Fruit fly (Drosophila melanogaster) whole organism, embryonic: Measurements from ENCODE around the gene Dis3.

Experiments used
- ATbp ChIP-seq: fragments of 200-800 bp; sonication (Bioruptor generic); optimal IDR thresholded peaks from 2 replicates; lab custom pipeline; 2017; ENCODE audit warnings: missing biosample characterization, mild to moderate bottlenecking, missing genetic modification characterization, missing genetic modification reagents
- Atf-2 ChIP-seq: fragments of 200-800 bp; sonication (Bioruptor generic); optimal IDR thresholded peaks from 2 replicates; lab custom pipeline; 2016; ENCODE audit warnings: missing biosample characterization, missing genetic modification characterization
- Atf6 ChIP-seq: fragments of 200-800 bp; sonication (Bioruptor generic); IDR thresholded peaks from 2 replicates; pipeline ENCODE4 v1.3.6; 2022; ENCODE audit warnings: missing biosample characterization, missing genetic modification characterization
- BEAF-32 ChIP-seq: fragments of 200-800 bp; sonication (Bioruptor generic); optimal IDR thresholded peaks from 3 replicates; lab custom pipeline; 2017; ENCODE audit warnings: missing biosample characterization, missing genetic modification characterization, mild to moderate bottlenecking, moderate library complexity, missing genetic modification reagents
- C15 ChIP-seq: fragments of 200-800 bp; sonication (Bioruptor generic); IDR thresholded peaks from 3 replicates; pipeline ENCODE4 v1.3.6; 2022; ENCODE audit warnings: missing biosample characterization, missing genetic modification characterization
- CG16815 ChIP-seq: fragments of 200-800 bp; sonication (Bioruptor generic); optimal IDR thresholded peaks from 3 replicates; lab custom pipeline; 2017; ENCODE audit warnings: missing biosample characterization, mild to moderate bottlenecking, missing genetic modification characterization
- CG3163 ChIP-seq: fragments of 200-800 bp; sonication (Bioruptor generic); optimal IDR thresholded peaks from 3 replicates; lab custom pipeline; 2016; ENCODE audit warnings: missing biosample characterization, missing genetic modification characterization
- CG34422 ChIP-seq: fragments of 200-800 bp; sonication (Bioruptor generic); IDR thresholded peaks from 3 replicates; pipeline ENCODE4 v1.3.6; 2022; ENCODE audit warnings: missing biosample characterization, missing genetic modification characterization
- CG3995 ChIP-seq: fragments of 200-800 bp; sonication (Bioruptor generic); optimal IDR thresholded peaks from 3 replicates; lab custom pipeline; 2016; ENCODE audit warnings: missing biosample characterization, missing genetic modification characterization
- CG4360 ChIP-seq: fragments of 200-800 bp; sonication (Bioruptor generic); IDR thresholded peaks from 2 replicates; pipeline ENCODE4 v1.3.6; 2022; ENCODE audit warnings: missing biosample characterization, missing genetic modification characterization
- CG6791 ChIP-seq: fragments of 200-800 bp; sonication (Bioruptor generic); IDR thresholded peaks from 3 replicates; pipeline ENCODE4 v1.3.6; 2022; ENCODE audit warnings: missing biosample characterization, missing genetic modification characterization; ENCODE audit not compliant: partially characterized antibody
- CG7786 ChIP-seq: fragments of 200-800 bp; sonication (Bioruptor generic); optimal IDR thresholded peaks from 2 replicates; lab custom pipeline; 2016; ENCODE audit warnings: missing biosample characterization, missing genetic modification characterization
- CG8359 ChIP-seq: fragments of 200-800 bp; sonication (Bioruptor generic); optimal IDR thresholded peaks from 2 replicates; lab custom pipeline; 2017; ENCODE audit warnings: missing biosample characterization, mild to moderate bottlenecking, missing genetic modification characterization, borderline replicate concordance
- CTCF ChIP-seq: fragments of 200-800 bp; sonication (Bioruptor generic); optimal IDR thresholded peaks from 2 replicates; lab custom pipeline; 2017; ENCODE audit warnings: missing biosample characterization, mild to moderate bottlenecking, missing genetic modification characterization, moderate library complexity
- Deaf1 ChIP-seq: fragments of 200-800 bp; optimal IDR thresholded peaks from 3 replicates; lab custom pipeline; 2019; ENCODE audit warnings: missing biosample characterization, mild to moderate bottlenecking, missing genetic modification characterization, moderate library complexity
- GATAe ChIP-seq: fragments of 200-800 bp; sonication (Bioruptor generic); conservative IDR thresholded peaks from 2 replicates; pipeline ENCODE4 v1.3.6; 2022; ENCODE audit warnings: missing biosample characterization, missing genetic modification characterization
- Gsc ChIP-seq: fragments of 200-800 bp; sonication (Bioruptor generic); IDR thresholded peaks from 2 replicates; pipeline ENCODE4 v1.3.6; 2022; ENCODE audit warnings: missing biosample characterization, missing genetic modification characterization
- H15 ChIP-seq: fragments of 200-800 bp; sonication (Bioruptor generic); IDR thresholded peaks from 3 replicates; pipeline ENCODE4 v1.3.6; 2022; ENCODE audit warnings: missing biosample characterization, missing genetic modification characterization
- HmgD ChIP-seq: fragments of 200-800 bp; sonication (Bioruptor generic); optimal IDR thresholded peaks from 3 replicates; lab custom pipeline; 2016; ENCODE audit warnings: missing biosample characterization, missing genetic modification characterization
- Hr3 ChIP-seq: fragments of 200-800 bp; sonication (Bioruptor generic); optimal IDR thresholded peaks from 3 replicates; lab custom pipeline; 2016; ENCODE audit warnings: missing biosample characterization, missing genetic modification characterization
- Hsf ChIP-seq: fragments of 200-800 bp; sonication (Bioruptor generic); optimal IDR thresholded peaks from 3 replicates; lab custom pipeline; 2016; ENCODE audit warnings: missing biosample characterization, missing genetic modification characterization
- Lim3 ChIP-seq: fragments of 200-800 bp; sonication (Bioruptor generic); IDR thresholded peaks from 2 replicates; pipeline ENCODE4 v1.3.6; 2022; ENCODE audit warnings: missing biosample characterization, missing genetic modification characterization
- Med ChIP-seq: fragments of 200-800 bp; sonication (Bioruptor generic); peaks from one replicate; lab custom pipeline; 2016; ENCODE audit warnings: missing biosample characterization, missing genetic modification characterization, mild to moderate bottlenecking, inconsistent platforms, moderate library complexity
- Myb ChIP-seq: fragments of 200-800 bp; sonication (Bioruptor generic); optimal IDR thresholded peaks from 2 replicates; lab custom pipeline; 2016; ENCODE audit warnings: missing biosample characterization, missing genetic modification characterization
- Nf-YB ChIP-seq: fragments of 200-800 bp; sonication (Bioruptor generic); optimal IDR thresholded peaks from 3 replicates; lab custom pipeline; 2019; ENCODE audit warnings: missing biosample characterization, mild to moderate bottlenecking, missing genetic modification characterization, moderate library complexity
- Opbp ChIP-seq: fragments of 200-800 bp; sonication (Bioruptor generic); IDR thresholded peaks from 3 replicates; pipeline ENCODE4 v1.3.6; 2022; ENCODE audit warnings: missing biosample characterization, missing genetic modification characterization; ENCODE audit not compliant: partially characterized antibody
- bowl ChIP-seq: fragments of 200-800 bp; sonication (Bioruptor generic); IDR thresholded peaks from 2 replicates; pipeline ENCODE4 v1.3.6; 2022; ENCODE audit warnings: missing biosample characterization, missing genetic modification characterization
- cad ChIP-seq: fragments of >200 bp; optimal IDR thresholded peaks from 2 replicates; lab custom pipeline; 2017; ENCODE audit warnings: missing biosample characterization, missing genetic modification characterization
- ci ChIP-seq: fragments of 200-800 bp; sonication (Bioruptor generic); IDR thresholded peaks from 3 replicates; pipeline ENCODE4 v1.3.6; 2022; ENCODE audit warnings: missing biosample characterization, missing genetic modification characterization
- croc ChIP-seq: fragments of 200-800 bp; sonication (Bioruptor generic); conservative IDR thresholded peaks from 3 replicates; pipeline ENCODE4 v1.3.6; 2022; ENCODE audit warnings: missing biosample characterization, missing genetic modification characterization
- cwo ChIP-seq: fragments of 200-800 bp; sonication (Bioruptor generic); optimal IDR thresholded peaks from 3 replicates; lab custom pipeline; 2017; ENCODE audit warnings: missing biosample characterization, missing genetic modification characterization, mild to moderate bottlenecking, moderate library complexity, missing genetic modification reagents
- da ChIP-seq: fragments of 200-800 bp; sonication (Bioruptor generic); optimal IDR thresholded peaks from 2 replicates; lab custom pipeline; 2016; ENCODE audit warnings: missing biosample characterization, missing genetic modification characterization
- emc ChIP-seq: fragments of 200-800 bp; sonication (Bioruptor generic); optimal IDR thresholded peaks from 2 replicates; lab custom pipeline; 2016; ENCODE audit warnings: missing biosample characterization, missing genetic modification characterization
- fd64A ChIP-seq: fragments of 200-800 bp; sonication (Bioruptor generic); optimal IDR thresholded peaks from 3 replicates; lab custom pipeline; 2018; ENCODE audit warnings: missing biosample characterization, mild to moderate bottlenecking, missing genetic modification characterization
- fd96Cb ChIP-seq: fragments of 200-800 bp; sonication (Bioruptor generic); optimal IDR thresholded peaks from 2 replicates; lab custom pipeline; 2018; ENCODE audit warnings: missing biosample characterization, mild to moderate bottlenecking, missing genetic modification characterization, moderate library complexity
- gcm ChIP-seq: fragments of 200-800 bp; sonication (Bioruptor generic); optimal IDR thresholded peaks from 2 replicates; lab custom pipeline; 2019; ENCODE audit warnings: missing biosample characterization, mild to moderate bottlenecking, missing genetic modification characterization, moderate library complexity
- gsb ChIP-seq: fragments of 200-800 bp; sonication (Bioruptor generic); IDR thresholded peaks from 2 replicates; pipeline ENCODE4 v1.3.6; 2022; ENCODE audit warnings: missing biosample characterization, missing genetic modification characterization
- hbn ChIP-seq: fragments of 200-800 bp; sonication (Bioruptor generic); IDR thresholded peaks from 2 replicates; pipeline ENCODE4 v1.3.6; 2022; ENCODE audit warnings: missing biosample characterization, missing genetic modification characterization; ENCODE audit not compliant: partially characterized antibody
- inv ChIP-seq: fragments of 200-800 bp; sonication (Bioruptor generic); IDR thresholded peaks from 2 replicates; pipeline ENCODE4 v1.3.6; 2022; ENCODE audit warnings: missing biosample characterization, missing genetic modification characterization; ENCODE audit not compliant: partially characterized antibody
- lov ChIP-seq, 2 experiments: fragments of 200-800 bp in 1 of 2; fragments of >200 bp in 1 of 2; sonication (Bioruptor generic) in 1 of 2; IDR thresholded peaks in 1 of 2; optimal IDR thresholded peaks in 1 of 2; 2 replicates in 1 of 2; 3 replicates in 1 of 2; pipeline versions ENCODE4 v1.3.6 to Lab custom; 2017 to 2022; ENCODE audit warnings: missing biosample characterization in 1 of 2, missing genetic modification characterization in 1 of 2
- maf-S ChIP-seq: fragments of 200-800 bp; sonication (Bioruptor generic); optimal IDR thresholded peaks from 2 replicates; lab custom pipeline; 2016; ENCODE audit warnings: missing biosample characterization, missing genetic modification characterization
- odd ChIP-seq: fragments of 200-800 bp; sonication (Bioruptor generic); optimal IDR thresholded peaks from 2 replicates; lab custom pipeline; 2017; ENCODE audit warnings: missing biosample characterization, mild to moderate bottlenecking, missing genetic modification characterization
- org-1 ChIP-seq: fragments of 200-800 bp; sonication (Bioruptor generic); optimal IDR thresholded peaks from 2 replicates; lab custom pipeline; 2017; ENCODE audit warnings: missing biosample characterization, missing genetic modification characterization
- sr ChIP-seq: fragments of 200-800 bp; sonication (Bioruptor generic); IDR thresholded peaks from 3 replicates; pipeline ENCODE4 v1.3.6; 2022; ENCODE audit warnings: missing biosample characterization, missing genetic modification characterization
- tgo ChIP-seq: fragments of 200-800 bp; sonication (Bioruptor generic); IDR thresholded peaks from 3 replicates; pipeline ENCODE4 v1.3.6; 2022; ENCODE audit warnings: missing biosample characterization, missing genetic modification characterization
- tin ChIP-seq: fragments of 200-800 bp; sonication (Bioruptor generic); optimal IDR thresholded peaks from 3 replicates; lab custom pipeline; 2016; ENCODE audit warnings: missing biosample characterization, missing genetic modification characterization
- usp ChIP-seq: fragments of >200 bp; optimal IDR thresholded peaks from 2 replicates; lab custom pipeline; 2017; ENCODE audit warnings: missing biosample characterization, missing genetic modification characterization
- vnd ChIP-seq: fragments of 200-800 bp; sonication (Bioruptor generic); IDR thresholded peaks from 3 replicates; pipeline ENCODE4 v1.3.6; 2022; ENCODE audit warnings: missing biosample characterization, missing genetic modification characterization; ENCODE audit not compliant: partially characterized antibody
- zfh2 ChIP-seq: fragments of 200-800 bp; sonication (Bioruptor generic); optimal IDR thresholded peaks from 2 replicates; lab custom pipeline; 2016; ENCODE audit warnings: missing biosample characterization, missing genetic modification characterization

Gene Dis3

DNA sequence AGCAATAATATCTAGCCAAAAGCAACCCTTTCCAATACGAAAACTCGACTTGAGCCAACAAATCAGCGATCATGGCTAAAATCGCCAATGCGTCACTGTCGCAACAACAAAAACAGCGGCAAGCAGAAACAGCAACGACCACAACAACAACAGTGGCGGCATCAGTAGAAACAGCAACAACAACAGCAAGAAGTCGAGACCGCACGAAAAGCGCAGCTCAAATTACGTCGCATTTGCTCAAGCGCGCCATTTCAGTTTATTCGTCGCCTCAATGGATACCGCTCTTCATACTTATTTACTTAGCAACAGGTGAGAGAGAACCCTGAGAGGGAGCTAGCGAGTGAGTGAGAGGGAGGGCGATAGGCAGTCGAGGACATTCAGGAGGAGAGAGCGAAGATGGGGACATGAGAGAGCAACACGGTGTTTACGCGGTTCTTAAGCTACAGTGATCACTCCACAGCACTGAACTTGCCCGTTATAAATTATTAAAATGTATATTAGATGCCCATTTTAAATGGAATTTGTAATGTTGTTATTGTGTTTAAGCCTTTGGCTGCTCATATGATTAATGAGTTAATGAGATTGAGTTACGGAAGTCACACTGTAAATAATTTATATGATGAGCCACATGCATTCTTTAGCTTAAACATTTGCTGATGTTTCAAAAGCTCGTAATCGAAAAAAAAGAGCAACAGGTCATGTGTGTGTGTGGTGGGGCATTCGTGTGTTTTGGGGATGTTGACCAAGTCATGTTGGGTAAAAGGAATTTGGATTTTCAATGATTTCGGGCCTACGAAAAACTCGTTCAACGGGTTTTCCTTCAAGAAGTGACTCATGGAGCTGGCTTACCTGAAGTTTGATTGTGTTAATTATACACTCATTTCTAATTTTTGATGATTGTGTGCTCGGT is 37.4 kb upstream of the Dis3 start (continued):
- peak; percentile 65 for TF ChIP-seq ATbp (GFP tag; lab: Kevin White, UChicago)
- TF ChIP-seq BEAF-32 (GFP tag; lab: Kevin White, UChicago), result no peak
- TF ChIP-seq bowl (GFP tag; lab: Robert Waterston, UW), result peak; percentile 72; the same call in 1 of the 2 replicates
- peak; percentile 73 for TF ChIP-seq Hr3 (GFP tag; lab: Kevin White, UChicago)
- no peak for TF ChIP-seq lov (optimal IDR thresholded peaks at IDR 0.05; lab: Kevin White, UChicago)
- 0 out of 3 replicates have a peak, but pooled peaks have one; percentile 83 for TF ChIP-seq lov (GFP tag; IDR thresholded peaks at IDR 0.05; lab: Robert Waterston, UW)
- TF ChIP-seq CG6791 (GFP tag; lab: Robert Waterston, UW), result no peak
- no peak for TF ChIP-seq emc (GFP tag; lab: Kevin White, UChicago)
- peak; percentile 78 for TF ChIP-seq CG16815 (GFP tag; lab: Kevin White, UChicago)
- no peak for TF ChIP-seq CTCF
- TF ChIP-seq cad (GFP tag; lab: Kevin White, UChicago), result no peak
- TF ChIP-seq CG3163 (GFP tag; lab: Kevin White, UChicago), result peak; percentile 34
- peak; percentile 71 for TF ChIP-seq CG7786
- TF ChIP-seq ci (GFP tag; lab: Robert Waterston, UW), result peak; percentile 88
- TF ChIP-seq tgo (GFP tag; lab: Robert Waterston, UW), result peak; percentile 82
- TF ChIP-seq org-1 (GFP tag; lab: Kevin White, UChicago), result peak; percentile 64
- no peak for TF ChIP-seq Opbp (GFP tag; lab: Robert Waterston, UW)
- no peak for TF ChIP-seq da (GFP tag; lab: Kevin White, UChicago)
- TF ChIP-seq Med (GFP tag; lab: Kevin White, UChicago), result peak; percentile 96
- no peak for TF ChIP-seq CG3995
- no peak for TF ChIP-seq hbn (GFP tag; lab: Robert Waterston, UW)
- TF ChIP-seq croc, result no peak; the same call in 2 of the 3 replicates
- TF ChIP-seq Nf-YB (GFP tag; lab: Kevin White, UChicago), result peak; percentile 44
- TF ChIP-seq inv (GFP tag; lab: Robert Waterston, UW), result no peak
- TF ChIP-seq fd64A (GFP tag; lab: Kevin White, UChicago), result no peak
- no peak for TF ChIP-seq CG8359 (GFP tag; lab: Kevin White, UChicago)
- peak; percentile 66 for TF ChIP-seq odd (GFP tag; lab: Kevin White, UChicago)
- no peak for TF ChIP-seq sr
- peak; percentile 84 for TF ChIP-seq Hsf (GFP tag; lab: Kevin White, UChicago)
- peak; percentile 73 for TF ChIP-seq Atf-2
- TF ChIP-seq CG34422 (GFP tag; lab: Robert Waterston, UW), result peak; percentile 91
- peak; percentile 74 for TF ChIP-seq maf-S (GFP tag; lab: Kevin White, UChicago)
- peak; percentile 72 for TF ChIP-seq zfh2 (GFP tag; lab: Kevin White, UChicago)
- no peak for TF ChIP-seq Gsc
- peak; percentile 30 for TF ChIP-seq Myb
- peak; percentile 71 for TF ChIP-seq Atf6 (GFP tag; lab: Robert Waterston, UW)
- peak; percentile 41; the same call in 1 of the 2 replicates for TF ChIP-seq GATAe (GFP tag; lab: Robert Waterston, UW)
- peak; percentile 81 for TF ChIP-seq tin
- peak; percentile 94 for TF ChIP-seq CG4360 (GFP tag; lab: Robert Waterston, UW)
- TF ChIP-seq H15 (GFP tag; lab: Robert Waterston, UW), result peak; percentile 68; the same call in 2 of the 3 replicates
- peak; percentile 29 for TF ChIP-seq gcm (GFP tag; lab: Kevin White, UChicago)
- no peak for TF ChIP-seq Lim3 (GFP tag; lab: Robert Waterston, UW)
- TF ChIP-seq C15, result 0 out of 3 replicates have a peak, but pooled peaks have one; percentile 54
- TF ChIP-seq Deaf1 (tag; lab: Kevin White, UChicago), result peak; percentile 38
- peak; percentile 67 for TF ChIP-seq fd96Cb (tag; lab: Kevin White, UChicago)
- TF ChIP-seq cwo (GFP tag; lab: Kevin White, UChicago), result no peak
- TF ChIP-seq vnd (GFP tag; lab: Robert Waterston, UW), result no peak
- TF ChIP-seq HmgD (GFP tag; lab: Kevin White, UChicago), result no peak
- peak; percentile 68 for TF ChIP-seq gsb (GFP tag; lab: Robert Waterston, UW)
- TF ChIP-seq usp, result no peak
